Worm (Caenorhabditis elegans) whole organism, L2 larva: ENCODE data around the gene K10D2.8.

Experiments
- egl-27 ChIP-seq: sonication (generic microtip); optimal IDR thresholded peaks from 3 replicates; lab custom pipeline; 2017; ENCODE audit warnings: missing biosample characterization, missing genetic modification reagents, missing genetic modification characterization
- nhr-11 ChIP-seq: fragments of 150-350 bp; optimal IDR thresholded peaks from 2 replicates; lab custom pipeline; 2014; ENCODE audit warnings: missing biosample characterization, missing genetic modification characterization
- nhr-77 ChIP-seq: fragments of 150-350 bp; optimal IDR thresholded peaks from 2 replicates; lab custom pipeline; 2014; ENCODE audit warnings: missing biosample characterization, missing genetic modification characterization

DNA sequence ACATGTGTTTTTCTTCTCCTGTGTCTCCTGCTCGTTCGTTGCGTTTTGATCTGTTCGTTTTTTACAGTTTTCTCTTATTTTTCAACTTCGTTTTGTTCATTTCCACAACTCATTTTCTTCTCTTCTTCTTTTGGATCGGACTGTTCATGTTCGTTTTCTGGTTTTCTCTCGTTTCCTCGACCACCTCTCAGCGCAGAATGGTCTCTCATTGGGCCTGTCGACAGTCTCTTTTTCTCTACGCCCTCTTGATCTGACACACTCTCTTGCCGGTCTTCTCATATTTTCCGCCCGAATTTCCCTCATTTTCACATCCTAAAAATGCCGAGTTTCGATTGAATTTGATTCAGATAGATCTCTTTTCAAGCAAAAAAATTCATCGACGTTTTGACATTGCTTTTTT, 6.9 kb upstream of the K10D2.8 start:
- TF ChIP-seq nhr-11 (tag; lab: Kevin White, UChicago): no peak
- TF ChIP-seq egl-27 (tag; lab: Kevin White, UChicago): no peak
- TF ChIP-seq nhr-77: no peak
